Fruit fly (Drosophila melanogaster): Measurements from ENCODE around the gene Mst84Da.

Mst84Da gene

dm6 chr3R:7346445-7346844, 19.2 kb upstream of the Mst84Da start, which contains the start of gene nxf4 (continued):
- TF ChIP-seq peb (GFP tag; IDR thresholded peaks at IDR 0.05) (peak; percentile 31; the same call in 1 of the 2 replicates), dan (GFP tag; IDR thresholded peaks at IDR 0.05) (no peak), CG4820 (GFP tag; optimal IDR thresholded peaks at IDR 0.05) (peak; percentile 76), CG10274 (GFP tag; optimal IDR thresholded peaks at IDR 0.05) (no peak), hth (optimal IDR thresholded peaks at IDR 0.05) (no peak), CG3163 (GFP tag; optimal IDR thresholded peaks at IDR 0.05) (peak; percentile 65), Nf-YA (GFP tag; IDR thresholded peaks at IDR 0.05) (peak; percentile 56), Awh (GFP tag; IDR thresholded peaks at IDR 0.05) (peak; percentile 26; the same call in 1 of the 2 replicates), CHES-1-like (GFP tag; optimal IDR thresholded peaks at IDR 0.05) (peak; percentile 57), CG1792 (GFP tag; optimal IDR thresholded peaks at IDR 0.05) (peak; percentile 43), Gsc (GFP tag; IDR thresholded peaks at IDR 0.05) (no peak), bbx (GFP tag; IDR thresholded peaks at IDR 0.05; ENCODE audit: partially characterized antibody) (no peak), Dad (GFP tag; optimal IDR thresholded peaks at IDR 0.05) (peak; percentile 74), p53 (GFP tag; optimal IDR thresholded peaks at IDR 0.05) (peak; percentile 76), Max (GFP tag; optimal IDR thresholded peaks at IDR 0.05) (peak; percentile 0), tin (GFP tag; optimal IDR thresholded peaks at IDR 0.05) (peak; percentile 76), CG14965 (GFP tag; optimal IDR thresholded peaks at IDR 0.05; ENCODE audit: borderline replicate concordance) (peak; percentile 100), ara (GFP tag; IDR thresholded peaks at IDR 0.05) (peak; percentile 53; the same call in 1 of the 2 replicates), NC2β (GFP tag; optimal IDR thresholded peaks at IDR 0.05) (peak; percentile 81), schlank (tag; optimal IDR thresholded peaks at IDR 0.05) (no peak), Adf1 (GFP tag; IDR thresholded peaks at IDR 0.05) (no peak), sna (GFP tag; IDR thresholded peaks at IDR 0.05; ENCODE audit: partially characterized antibody) (no peak), CG14050 (GFP tag; IDR thresholded peaks at IDR 0.05) (peak; percentile 46; the same call in 2 of the 3 replicates), org-1 (GFP tag; optimal IDR thresholded peaks at IDR 0.05) (peak; percentile 34), ab (GFP tag; optimal IDR thresholded peaks at IDR 0.05) (no peak), Ravus (GFP tag; IDR thresholded peaks at IDR 0.05) (no peak), CG10431 (GFP tag; optimal IDR thresholded peaks at IDR 0.05) (no peak), Optix (GFP tag; IDR thresholded peaks at IDR 0.05) (peak; percentile 76), Fer2 (tag; optimal IDR thresholded peaks at IDR 0.05) (no peak), Drgx (GFP tag; IDR thresholded peaks at IDR 0.05) (no peak), Lim3 (GFP tag; IDR thresholded peaks at IDR 0.05) (no peak), slou (GFP tag; optimal IDR thresholded peaks at IDR 0.05) (peak; percentile 64), Chrac-16 (GFP tag; optimal IDR thresholded peaks at IDR 0.05) (peak; percentile 82), gcm (GFP tag; optimal IDR thresholded peaks at IDR 0.05) (no peak), CG10959 (GFP tag; IDR thresholded peaks at IDR 0.05) (peak; percentile 76), CG14860 (GFP tag; IDR thresholded peaks at IDR 0.05; ENCODE audit: partially characterized antibody) (no peak), cas (GFP tag; IDR thresholded peaks at IDR 0.05) (no peak), CG15696 (tag; optimal IDR thresholded peaks at IDR 0.05) (peak; percentile 84), chif (GFP tag; optimal IDR thresholded peaks at IDR 0.05) (peak; percentile 38 to 87), Hr3 (GFP tag; optimal IDR thresholded peaks at IDR 0.05) (peak; percentile 81), unc-4 (GFP tag; IDR thresholded peaks at IDR 0.05; ENCODE audit: partially characterized antibody) (no peak), grn (GFP tag; optimal IDR thresholded peaks at IDR 0.05) (peak; percentile 10), ftz-f1 (GFP tag; optimal IDR thresholded peaks at IDR 0.05) (no peak), ac (GFP tag; optimal IDR thresholded peaks at IDR 0.05) (peak; percentile 20), disco-r (GFP tag; optimal IDR thresholded peaks at IDR 0.05) (peak; percentile 69), Asciz (GFP tag; optimal IDR thresholded peaks at IDR 0.05) (no peak), Doc2 (GFP tag; IDR thresholded peaks at IDR 0.05) (no peak; the same call in 1 of the 2 replicates), CG18599 (GFP tag; optimal IDR thresholded peaks at IDR 0.05) (peak; percentile 11), CG34224 (GFP tag; IDR thresholded peaks at IDR 0.05; ENCODE audit: partially characterized antibody) (no peak), pnt (GFP tag; optimal IDR thresholded peaks at IDR 0.05) (peak; percentile 76), Dip2 (GFP tag; IDR thresholded peaks at IDR 0.05) (peak; percentile 96), HLH3B (GFP tag; IDR thresholded peaks at IDR 0.05) (peak; percentile 70; the same call in 1 of the 2 replicates)
